Worm (Caenorhabditis elegans) whole organism, young adult: ENCODE measurements around the gene thoc-7.

Experiments
- B0019.2 ChIP-seq: fragments of 200-800 bp; sonication (Bioruptor generic); conservative IDR thresholded peaks from 2 replicates; pipeline ENCODE4 v1.3.6; 2022; ENCODE audit warnings: missing genetic modification reagents, missing genetic modification characterization, missing compliant biosample characterization
- B0261.1 ChIP-seq: sonication (generic microtip); optimal IDR thresholded peaks from 2 replicates; lab custom pipeline; 2016; ENCODE audit warnings: mild to moderate bottlenecking, missing genetic modification characterization, moderate library complexity, missing compliant biosample characterization
- C06A6.2 ChIP-seq: fragments of 200-800 bp; sonication (Bioruptor generic); conservative IDR thresholded peaks from 2 replicates; pipeline ENCODE4 v1.3.6; 2022; ENCODE audit warnings: missing genetic modification characterization, missing compliant biosample characterization
- C17E4.6 ChIP-seq: fragments of 200-800 bp; sonication (Bioruptor generic); IDR thresholded peaks from 2 replicates; pipeline ENCODE4 v1.3.6; 2022; ENCODE audit warnings: missing genetic modification reagents, missing genetic modification characterization, missing compliant biosample characterization
- D2030.7 ChIP-seq: fragments of 200-800 bp; sonication (Bioruptor generic); IDR thresholded peaks from 2 replicates; pipeline ENCODE4 v1.3.6; 2022; ENCODE audit warnings: missing genetic modification reagents, missing genetic modification characterization, missing compliant biosample characterization
- F23B12.7 ChIP-seq: sonication (generic microtip); optimal IDR thresholded peaks from 2 replicates; lab custom pipeline; 2017; ENCODE audit warnings: missing genetic modification characterization, mild to moderate bottlenecking, missing compliant biosample characterization, antibody characterized with exemption, moderate library complexity; ENCODE audit not compliant: insufficient read depth
- F57C9.4 ChIP-seq: sonication (generic microtip); optimal IDR thresholded peaks from 2 replicates; lab custom pipeline; 2017; ENCODE audit warnings: mild to moderate bottlenecking, missing genetic modification characterization, missing compliant biosample characterization
- K12H6.12 ChIP-seq: fragments of 200-800 bp; sonication (Bioruptor generic); optimal IDR thresholded peaks from 2 replicates; lab custom pipeline; 2018; ENCODE audit warnings: mild to moderate bottlenecking, missing genetic modification characterization, missing compliant biosample characterization
- T07F8.4 ChIP-seq: sonication (generic microtip); optimal IDR thresholded peaks from 2 replicates; lab custom pipeline; 2016; ENCODE audit warnings: mild to moderate bottlenecking, missing genetic modification characterization, moderate library complexity, missing compliant biosample characterization
- T26A5.8 ChIP-seq: sonication (generic microtip); optimal IDR thresholded peaks from 2 replicates; lab custom pipeline; 2016; ENCODE audit warnings: missing genetic modification characterization, missing compliant biosample characterization
- Y56A3A.18 ChIP-seq: fragments of 200-800 bp; sonication (Bioruptor generic); IDR thresholded peaks from 2 replicates; pipeline ENCODE4 v1.3.6; 2022; ENCODE audit warnings: missing genetic modification reagents, missing genetic modification characterization, missing compliant biosample characterization
- Y95B8A.8 ChIP-seq: fragments of 200-800 bp; sonication (Bioruptor generic); IDR thresholded peaks from 2 replicates; pipeline ENCODE4 v1.3.6; 2022; ENCODE audit warnings: missing genetic modification reagents, missing genetic modification characterization, missing compliant biosample characterization
- akir-1 ChIP-seq: fragments of 200-800 bp; sonication (Bioruptor generic); optimal IDR thresholded peaks from 2 replicates; lab custom pipeline; 2018; ENCODE audit warnings: mild to moderate bottlenecking, missing genetic modification characterization, moderate library complexity, missing compliant biosample characterization
- athp-1 ChIP-seq: sonication (generic microtip); optimal IDR thresholded peaks from 2 replicates; lab custom pipeline; 2017; ENCODE audit warnings: mild to moderate bottlenecking, missing genetic modification characterization, missing compliant biosample characterization
- attf-3 ChIP-seq: fragments of 200-800 bp; sonication (Bioruptor generic); conservative IDR thresholded peaks from 2 replicates; pipeline ENCODE4 v1.3.6; 2022; ENCODE audit warnings: missing genetic modification reagents, missing genetic modification characterization, missing compliant biosample characterization
- attf-6 ChIP-seq: fragments of 200-800 bp; sonication (Bioruptor generic); IDR thresholded peaks from 2 replicates; pipeline ENCODE4 v1.3.6; 2022; ENCODE audit warnings: missing genetic modification reagents, missing genetic modification characterization, missing compliant biosample characterization
- bed-1 ChIP-seq: fragments of 200-800 bp; sonication (Bioruptor generic); IDR thresholded peaks from 2 replicates; pipeline ENCODE4 v1.3.6; 2022; ENCODE audit warnings: missing genetic modification reagents, missing genetic modification characterization, missing compliant biosample characterization
- bed-2 ChIP-seq: fragments of 200-800 bp; sonication (Bioruptor generic); IDR thresholded peaks from 2 replicates; pipeline ENCODE4 v1.3.6; 2022; ENCODE audit warnings: missing genetic modification reagents, missing genetic modification characterization, missing compliant biosample characterization
- ccch-3 ChIP-seq: fragments of 200-800 bp; sonication (Bioruptor generic); optimal IDR thresholded peaks from 2 replicates; lab custom pipeline; 2018; ENCODE audit warnings: mild to moderate bottlenecking, missing genetic modification characterization, missing compliant biosample characterization
- cebp-2 ChIP-seq: fragments of 200-800 bp; sonication (Bioruptor generic); IDR thresholded peaks from 2 replicates; pipeline ENCODE4 v1.3.6; 2022; ENCODE audit warnings: missing genetic modification characterization, missing compliant biosample characterization
- die-1 ChIP-seq: sonication (generic microtip); optimal IDR thresholded peaks from 2 replicates; lab custom pipeline; 2016; ENCODE audit warnings: missing genotype, mild to moderate bottlenecking, missing genetic modification characterization, missing compliant biosample characterization
- dpff-1 ChIP-seq: sonication (generic microtip); optimal IDR thresholded peaks from 2 replicates; lab custom pipeline; 2017; ENCODE audit warnings: mild to moderate bottlenecking, missing genetic modification characterization, missing compliant biosample characterization
- egl-18 ChIP-seq: fragments of 200-800 bp; sonication (Bioruptor generic); IDR thresholded peaks from 2 replicates; pipeline ENCODE4 v1.3.6; 2022; ENCODE audit warnings: missing genetic modification reagents, missing genetic modification characterization, missing compliant biosample characterization
- egrh-3 ChIP-seq: fragments of 200-800 bp; sonication (Bioruptor generic); IDR thresholded peaks from 2 replicates; pipeline ENCODE4 v1.3.6; 2022; ENCODE audit warnings: missing genetic modification reagents, missing genetic modification characterization, missing compliant biosample characterization
- ekl-4 ChIP-seq: fragments of 200-800 bp; sonication (Bioruptor generic); IDR thresholded peaks from 2 replicates; pipeline ENCODE4 v1.3.6; 2022; ENCODE audit warnings: missing genetic modification reagents, missing genetic modification characterization, missing compliant biosample characterization
- him-1 ChIP-seq: sonication (generic microtip); optimal IDR thresholded peaks from 2 replicates; lab custom pipeline; 2016; ENCODE audit warnings: missing genotype, missing genetic modification reagents, missing genetic modification characterization, missing compliant biosample characterization
- hmg-1.2 ChIP-seq: fragments of 200-800 bp; sonication (Bioruptor generic); IDR thresholded peaks from 2 replicates; pipeline ENCODE4 v1.3.6; 2022; ENCODE audit warnings: missing genetic modification reagents, missing genetic modification characterization, missing compliant biosample characterization
- lag-1 ChIP-seq: fragments of 200-800 bp; sonication (Bioruptor generic); IDR thresholded peaks from 2 replicates; pipeline ENCODE4 v1.3.6; 2022; ENCODE audit warnings: missing genetic modification reagents, missing genetic modification characterization, missing compliant biosample characterization
- lin-54 ChIP-seq: fragments of 200-800 bp; sonication (Bioruptor generic); optimal IDR thresholded peaks from 2 replicates; lab custom pipeline; 2018; ENCODE audit warnings: mild to moderate bottlenecking, missing genetic modification characterization, missing compliant biosample characterization
- madf-6 ChIP-seq: fragments of 200-800 bp; sonication (Bioruptor generic); IDR thresholded peaks from 2 replicates; pipeline ENCODE4 v1.3.6; 2022; ENCODE audit warnings: missing genetic modification reagents, missing genetic modification characterization, missing compliant biosample characterization
- mcd-1 ChIP-seq: fragments of 200-800 bp; sonication (Bioruptor generic); IDR thresholded peaks from 2 replicates; pipeline ENCODE4 v1.3.6; 2022; ENCODE audit warnings: missing genetic modification reagents, missing genetic modification characterization, missing compliant biosample characterization
- nfya-1 ChIP-seq: sonication (generic microtip); optimal IDR thresholded peaks from 2 replicates; lab custom pipeline; 2017; ENCODE audit warnings: antibody characterized with exemption, missing compliant biosample characterization, missing genetic modification characterization, borderline replicate concordance; ENCODE audit not compliant: insufficient read depth
- nhr-179 ChIP-seq: sonication (generic microtip); optimal IDR thresholded peaks from 2 replicates; lab custom pipeline; 2016; ENCODE audit warnings: mild to moderate bottlenecking, missing genetic modification characterization, missing compliant biosample characterization
- nhr-80 ChIP-seq: sonication (generic microtip); optimal IDR thresholded peaks from 2 replicates; lab custom pipeline; 2016; ENCODE audit warnings: missing genetic modification characterization, missing compliant biosample characterization
- pbrm-1 ChIP-seq: fragments of 200-800 bp; sonication (Bioruptor generic); IDR thresholded peaks from 2 replicates; pipeline ENCODE4 v1.3.6; 2022; ENCODE audit warnings: missing genetic modification reagents, missing genetic modification characterization, missing compliant biosample characterization
- rec-8 ChIP-seq, 2 experiments: sonication (generic microtip); optimal IDR thresholded peaks; 2 replicates each; lab custom pipeline; 2016; ENCODE audit warnings: mild to moderate bottlenecking in 2 of 2, missing genetic modification characterization in 2 of 2, missing genetic modification reagents in 2 of 2, missing genotype in 2 of 2, missing biosample characterization in 1 of 2, missing compliant biosample characterization in 1 of 2, moderate library complexity in 1 of 2
- snpc-1.3 ChIP-seq: sonication (generic microtip); optimal IDR thresholded peaks from 2 replicates; lab custom pipeline; 2017; ENCODE audit warnings: missing genetic modification characterization, mild to moderate bottlenecking, missing compliant biosample characterization, antibody characterized with exemption, moderate library complexity, missing genotype, missing genetic modification reagents; ENCODE audit not compliant: insufficient read depth
- snpc-3.4 ChIP-seq: sonication (generic microtip); optimal IDR thresholded peaks from 2 replicates; lab custom pipeline; 2017; ENCODE audit warnings: missing genetic modification characterization, mild to moderate bottlenecking, missing compliant biosample characterization, antibody characterized with exemption, moderate library complexity, missing genotype, missing genetic modification reagents
- snpc-4 ChIP-seq, 5 experiments: fragments of 150-350 bp in 1 of 5; sonication (generic microtip) in 4 of 5; optimal IDR thresholded peaks; 2 replicates each; lab custom pipeline; 2014 to 2018; ENCODE audit warnings: missing genetic modification characterization in 5 of 5, missing biosample characterization in 3 of 5, antibody characterized with exemption in 2 of 5, mild to moderate bottlenecking in 2 of 5, missing compliant biosample characterization in 2 of 5, missing genotype in 2 of 5, moderate library complexity in 2 of 5, missing genetic modification reagents in 1 of 5
- somi-1 ChIP-seq: fragments of 200-800 bp; sonication (Bioruptor generic); optimal IDR thresholded peaks from 2 replicates; lab custom pipeline; 2018; ENCODE audit warnings: mild to moderate bottlenecking, missing genetic modification characterization, missing compliant biosample characterization
- tbp1 ChIP-seq: fragments of 200-800 bp; sonication (Bioruptor generic); optimal IDR thresholded peaks from 2 replicates; lab custom pipeline; 2018; ENCODE audit warnings: mild to moderate bottlenecking, missing genetic modification characterization, missing compliant biosample characterization
- tbx-9 ChIP-seq: sonication (generic microtip); optimal IDR thresholded peaks from 2 replicates; lab custom pipeline; 2016; ENCODE audit warnings: borderline replicate concordance, missing genetic modification characterization, inconsistent platforms, missing compliant biosample characterization
- zfh-2 ChIP-seq: fragments of 200-800 bp; sonication (Bioruptor generic); conservative IDR thresholded peaks from 2 replicates; pipeline ENCODE4 v1.3.6; 2022; ENCODE audit warnings: missing genetic modification reagents, missing genetic modification characterization, missing compliant biosample characterization
- zim-3 ChIP-seq: sonication (generic microtip); optimal IDR thresholded peaks from 2 replicates; lab custom pipeline; 2017; ENCODE audit warnings: mild to moderate bottlenecking, missing genetic modification characterization, moderate library complexity, missing compliant biosample characterization
- ztf-18 ChIP-seq: sonication (generic microtip); optimal IDR thresholded peaks from 2 replicates; lab custom pipeline; 2016; ENCODE audit warnings: missing genotype, mild to moderate bottlenecking, missing genetic modification characterization, missing compliant biosample characterization
- ztf-22 ChIP-seq: fragments of 200-800 bp; sonication (Bioruptor generic); optimal IDR thresholded peaks from 2 replicates; lab custom pipeline; 2018; ENCODE audit warnings: mild to moderate bottlenecking, missing genetic modification characterization, moderate library complexity, missing compliant biosample characterization
- ztf-25 ChIP-seq: fragments of 200-800 bp; sonication (Bioruptor generic); IDR thresholded peaks from 2 replicates; pipeline ENCODE4 v1.3.6; 2022; ENCODE audit warnings: missing genetic modification reagents, missing genetic modification characterization, missing compliant biosample characterization

thoc-7 gene

DNA sequence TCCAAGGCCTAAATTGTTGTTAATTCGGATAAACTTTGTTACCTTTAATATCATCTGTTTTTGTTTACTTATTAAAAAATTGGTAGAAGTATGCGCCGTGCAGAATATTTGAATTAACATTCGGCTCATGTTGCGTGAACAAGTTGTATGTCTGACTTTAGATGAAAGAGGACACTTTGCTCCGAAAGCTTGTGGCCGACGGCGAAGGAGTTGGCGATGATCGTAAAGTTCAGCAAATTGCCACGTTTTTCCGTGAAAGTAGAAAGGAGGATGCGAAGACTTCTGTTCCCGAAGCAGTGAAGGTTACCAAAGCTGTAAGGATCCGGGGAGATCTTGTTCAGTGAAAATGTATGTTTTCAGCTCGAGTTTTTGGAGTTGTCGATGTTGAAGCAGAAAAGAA is at the start of gene thoc-7 (continued):
- TF ChIP-seq bed-1 (GFP tag; lab: Robert Waterston, UW) (no peak), akir-1 (GFP tag; lab: Kevin White, UChicago) (no peak), Y56A3A.18 (peak; percentile 87; the same call in 1 of the 2 replicates), ztf-25 (GFP tag; lab: Robert Waterston, UW) (peak; percentile 70; the same call in 1 of the 2 replicates), T26A5.8 (no peak), dpff-1 (tag; lab: Kevin White, UChicago) (no peak), tbx-9 (no peak), F57C9.4 (tag; lab: Kevin White, UChicago) (no peak), egrh-3 (GFP tag; lab: Robert Waterston, UW) (no peak), die-1 (tag; lab: Kevin White, UChicago) (peak; percentile 57), cebp-2 (GFP tag; lab: Robert Waterston, UW) (peak; percentile 90; the same call in 1 of the 2 replicates), hmg-1.2 (GFP tag; lab: Robert Waterston, UW) (peak; percentile 37; the same call in 1 of the 2 replicates), madf-6 (GFP tag; lab: Robert Waterston, UW) (peak; percentile 86), nhr-80 (no peak), egl-18 (GFP tag; lab: Robert Waterston, UW) (0 out of 2 replicates have a peak, but pooled peaks have one; percentile 15), C06A6.2 (GFP tag; lab: Robert Waterston, UW) (no peak), snpc-3.4 (tag; lab: Kevin White, UChicago) (peak; percentile 83), rec-8 (tag; optimal IDR thresholded peaks at IDR 0.05; lab: Kevin White, UChicago) (peak in 1 of 2 experiments; percentile 13), nfya-1 (no peak), pbrm-1 (peak; percentile 70), zim-3 (tag; lab: Kevin White, UChicago) (peak; percentile 21), lag-1 (GFP tag; lab: Robert Waterston, UW) (no peak), D2030.7 (no peak; the same call in 1 of the 2 replicates), B0261.1 (tag; lab: Kevin White, UChicago) (no peak), ztf-18 (peak; percentile 36), ccch-3 (GFP tag; lab: Kevin White, UChicago) (no peak), mcd-1 (peak; percentile 37), attf-6 (GFP tag; lab: Robert Waterston, UW) (peak; percentile 99), nhr-179 (tag; lab: Kevin White, UChicago) (no peak), him-1 (tag; lab: Kevin White, UChicago) (no peak), lin-54 (GFP tag; lab: Kevin White, UChicago) (peak; percentile 70), tbp1 (GFP tag; lab: Kevin White, UChicago) (peak; percentile 71), F23B12.7 (tag; lab: Kevin White, UChicago) (no peak), ekl-4 (GFP tag; lab: Robert Waterston, UW) (peak; percentile 86; the same call in 1 of the 2 replicates), Y95B8A.8 (GFP tag; lab: Robert Waterston, UW) (0 out of 2 replicates have a peak, but pooled peaks have one; percentile 5), snpc-4 (GFP tag; optimal IDR thresholded peaks at IDR 0.05; lab: Kevin White, UChicago) (peak; percentile 35), snpc-4 (tag; optimal IDR thresholded peaks at IDR 0.05; lab: Kevin White, UChicago) (peak; percentile 7 to 94 (median 60)), zfh-2 (GFP tag; lab: Robert Waterston, UW) (0 out of 2 replicates have a peak, but pooled peaks have one; percentile 13), K12H6.12 (tag; lab: Kevin White, UChicago) (peak; percentile 4), attf-3 (GFP tag; lab: Robert Waterston, UW) (no peak), bed-2 (GFP tag; lab: Robert Waterston, UW) (0 out of 2 replicates have a peak, but pooled peaks have one; percentile 21), B0019.2 (GFP tag; lab: Robert Waterston, UW) (no peak), somi-1 (GFP tag; lab: Kevin White, UChicago) (no peak), athp-1 (peak; percentile 57), T07F8.4 (tag; lab: Kevin White, UChicago) (no peak), snpc-1.3 (peak; percentile 41), ztf-22 (GFP tag; lab: Kevin White, UChicago) (no peak), C17E4.6 (GFP tag; lab: Robert Waterston, UW) (no peak)
